Fruit fly (Drosophila melanogaster) whole organism, embryonic: ENCODE results near the gene CG43339.

Experiments used
- ATbp ChIP-seq: fragments of 200-800 bp; sonication (Bioruptor generic); optimal IDR thresholded peaks from 2 replicates; lab custom pipeline; 2017; ENCODE audit warnings: missing biosample characterization, mild to moderate bottlenecking, missing genetic modification characterization, missing genetic modification reagents
- C15 ChIP-seq: fragments of 200-800 bp; sonication (Bioruptor generic); IDR thresholded peaks from 3 replicates; pipeline ENCODE4 v1.3.6; 2022; ENCODE audit warnings: missing biosample characterization, missing genetic modification characterization
- CG10209 ChIP-seq: fragments of 200-800 bp; sonication (Bioruptor generic); optimal IDR thresholded peaks from 3 replicates; lab custom pipeline; 2017; ENCODE audit warnings: missing biosample characterization, mild to moderate bottlenecking, missing genetic modification characterization, missing genetic modification reagents
- CG12219 ChIP-seq: fragments of 200-800 bp; sonication (Bioruptor generic); optimal IDR thresholded peaks from 3 replicates; lab custom pipeline; 2018; ENCODE audit warnings: missing biosample characterization, mild to moderate bottlenecking, missing genetic modification characterization
- CG12942 ChIP-seq: fragments of 200-800 bp; sonication (Bioruptor generic); optimal IDR thresholded peaks from 3 replicates; lab custom pipeline; 2016; ENCODE audit warnings: missing biosample characterization, missing genetic modification characterization
- CG17361 ChIP-seq: fragments of 200-800 bp; sonication (Bioruptor generic); IDR thresholded peaks from 3 replicates; pipeline ENCODE4 v1.3.6; 2022; ENCODE audit warnings: missing biosample characterization, missing genetic modification characterization
- CG17612 ChIP-seq: fragments of 200-800 bp; sonication (Bioruptor generic); IDR thresholded peaks from 2 replicates; pipeline ENCODE4 v1.3.6; 2022; ENCODE audit warnings: missing biosample characterization, missing genetic modification characterization
- CG1792 ChIP-seq: fragments of 200-800 bp; sonication (Bioruptor generic); optimal IDR thresholded peaks from 2 replicates; lab custom pipeline; 2016; ENCODE audit warnings: missing biosample characterization, missing genetic modification characterization
- CG30020 ChIP-seq: fragments of 200-800 bp; optimal IDR thresholded peaks from 2 replicates; lab custom pipeline; 2019; ENCODE audit warnings: missing biosample characterization, mild to moderate bottlenecking, missing genetic modification characterization, moderate library complexity
- CG31441 ChIP-seq: fragments of 200-800 bp; sonication (Bioruptor generic); IDR thresholded peaks from 2 replicates; pipeline ENCODE4 v1.3.6; 2022; ENCODE audit warnings: missing biosample characterization, missing genetic modification characterization
- CG33557 ChIP-seq: fragments of 200-800 bp; sonication (Bioruptor generic); optimal IDR thresholded peaks from 2 replicates; lab custom pipeline; 2019; ENCODE audit warnings: missing biosample characterization, mild to moderate bottlenecking, missing genetic modification characterization, moderate library complexity
- CG6654 ChIP-seq: fragments of 200-800 bp; sonication (Bioruptor generic); optimal IDR thresholded peaks from 2 replicates; lab custom pipeline; 2017; ENCODE audit warnings: missing biosample characterization, mild to moderate bottlenecking, missing genetic modification characterization
- CG7987 ChIP-seq: fragments of 200-800 bp; sonication (Bioruptor generic); optimal IDR thresholded peaks from 2 replicates; lab custom pipeline; 2018; ENCODE audit warnings: missing biosample characterization, mild to moderate bottlenecking, missing genetic modification characterization, moderate library complexity
- CG8924 ChIP-seq: fragments of 200-800 bp; optimal IDR thresholded peaks from 3 replicates; lab custom pipeline; 2019; ENCODE audit warnings: missing biosample characterization, mild to moderate bottlenecking, missing genetic modification characterization, moderate library complexity
- CkIIα-i1 ChIP-seq: fragments of 200-800 bp; sonication (Bioruptor generic); IDR thresholded peaks from 2 replicates; pipeline ENCODE4 v1.3.6; 2022; ENCODE audit warnings: missing biosample characterization, missing genetic modification characterization
- CoRest ChIP-seq: fragments of 200-800 bp; sonication (Bioruptor generic); optimal IDR thresholded peaks from 3 replicates; lab custom pipeline; 2018; ENCODE audit warnings: missing biosample characterization, mild to moderate bottlenecking, missing genetic modification characterization, moderate library complexity
- ERR ChIP-seq: fragments of 200-800 bp; sonication (Bioruptor generic); optimal IDR thresholded peaks from 2 replicates; lab custom pipeline; 2016; ENCODE audit warnings: missing biosample characterization, missing genetic modification characterization
- Fer2 ChIP-seq: fragments of 200-800 bp; sonication (Bioruptor generic); optimal IDR thresholded peaks from 2 replicates; lab custom pipeline; 2018; ENCODE audit warnings: missing biosample characterization, mild to moderate bottlenecking, missing genetic modification characterization, moderate library complexity
- HLH54F ChIP-seq: fragments of 200-800 bp; sonication (Bioruptor generic); optimal IDR thresholded peaks from 3 replicates; lab custom pipeline; 2016; ENCODE audit warnings: missing biosample characterization, missing genetic modification characterization
- Hr51 ChIP-seq, 2 experiments: fragments of 200-800 bp; sonication (Bioruptor generic); optimal IDR thresholded peaks; 2 replicates in 1 of 2; 3 replicates in 1 of 2; lab custom pipeline; 2016 to 2018; ENCODE audit warnings: missing biosample characterization in 2 of 2, missing genetic modification characterization in 2 of 2, mild to moderate bottlenecking in 1 of 2, moderate library complexity in 1 of 2
- MESR4 ChIP-seq: fragments of 200-800 bp; sonication (Bioruptor generic); optimal IDR thresholded peaks from 2 replicates; lab custom pipeline; 2018; ENCODE audit warnings: missing biosample characterization, mild to moderate bottlenecking, missing genetic modification characterization, moderate library complexity
- Med ChIP-seq: fragments of 200-800 bp; sonication (Bioruptor generic); peaks from one replicate; lab custom pipeline; 2016; ENCODE audit warnings: missing biosample characterization, missing genetic modification characterization, mild to moderate bottlenecking, inconsistent platforms, moderate library complexity
- Oli ChIP-seq: fragments of 200-800 bp; sonication (Bioruptor generic); optimal IDR thresholded peaks from 2 replicates; lab custom pipeline; 2018; ENCODE audit warnings: missing biosample characterization, mild to moderate bottlenecking, missing genetic modification characterization, moderate library complexity
- Optix ChIP-seq: fragments of 200-800 bp; sonication (Bioruptor generic); IDR thresholded peaks from 3 replicates; pipeline ENCODE4 v1.3.6; 2022; ENCODE audit warnings: missing biosample characterization, missing genetic modification characterization
- Side ChIP-seq: fragments of 200-800 bp; sonication (Bioruptor generic); optimal IDR thresholded peaks from 2 replicates; lab custom pipeline; 2016; ENCODE audit warnings: missing biosample characterization, missing genetic modification characterization
- Six4 ChIP-seq: fragments of 200-800 bp; sonication (Bioruptor generic); optimal IDR thresholded peaks from 2 replicates; lab custom pipeline; 2016; ENCODE audit warnings: missing biosample characterization, missing genetic modification characterization
- Spps ChIP-seq: fragments of 200-800 bp; sonication (Bioruptor generic); optimal IDR thresholded peaks from 2 replicates; lab custom pipeline; 2018; ENCODE audit warnings: missing biosample characterization, mild to moderate bottlenecking, missing genetic modification characterization
- Trl ChIP-seq, 3 experiments: fragments of >200 bp in 2 of 3; fragments of 200-800 bp in 1 of 3; sonication (Bioruptor generic) in 1 of 3; optimal IDR thresholded peaks; 2 replicates in 1 of 3; 3 replicates in 2 of 3; lab custom pipeline; 2016 to 2017; ENCODE audit warnings: missing biosample characterization in 1 of 3, missing genetic modification characterization in 1 of 3
- YL-1 ChIP-seq: fragments of 200-800 bp; sonication (Bioruptor generic); optimal IDR thresholded peaks from 3 replicates; lab custom pipeline; 2017; ENCODE audit warnings: missing biosample characterization, mild to moderate bottlenecking, missing genetic modification characterization
- ap ChIP-seq: fragments of 200-800 bp; sonication (Bioruptor generic); IDR thresholded peaks from 2 replicates; pipeline ENCODE4 v1.3.6; 2022; ENCODE audit warnings: missing biosample characterization, missing genetic modification characterization
- ato ChIP-seq: fragments of 200-800 bp; sonication (Bioruptor generic); IDR thresholded peaks from 2 replicates; pipeline ENCODE4 v1.3.6; 2022; ENCODE audit warnings: missing biosample characterization, missing genetic modification characterization; ENCODE audit not compliant: partially characterized antibody
- az2 ChIP-seq: fragments of 200-800 bp; sonication (Bioruptor generic); optimal IDR thresholded peaks from 3 replicates; lab custom pipeline; 2016; ENCODE audit warnings: missing biosample characterization, missing genetic modification characterization
- btn ChIP-seq: fragments of 200-800 bp; sonication (Bioruptor generic); optimal IDR thresholded peaks from 2 replicates; lab custom pipeline; 2016; ENCODE audit warnings: missing biosample characterization, missing genetic modification characterization
- cad ChIP-seq: fragments of >200 bp; optimal IDR thresholded peaks from 2 replicates; lab custom pipeline; 2017; ENCODE audit warnings: missing biosample characterization, missing genetic modification characterization
- fd96Cb ChIP-seq: fragments of 200-800 bp; sonication (Bioruptor generic); optimal IDR thresholded peaks from 2 replicates; lab custom pipeline; 2018; ENCODE audit warnings: missing biosample characterization, mild to moderate bottlenecking, missing genetic modification characterization, moderate library complexity
- gro ChIP-seq: fragments of 200-800 bp; sonication (Bioruptor generic); optimal IDR thresholded peaks from 2 replicates; lab custom pipeline; 2016; ENCODE audit warnings: missing biosample characterization, missing genetic modification characterization
- gsb ChIP-seq: fragments of 200-800 bp; sonication (Bioruptor generic); IDR thresholded peaks from 2 replicates; pipeline ENCODE4 v1.3.6; 2022; ENCODE audit warnings: missing biosample characterization, missing genetic modification characterization
- insv ChIP-seq, 2 experiments: fragments of 200-800 bp; sonication (Bioruptor generic); optimal IDR thresholded peaks; 3 replicates each; lab custom pipeline; 2016 to 2018; ENCODE audit warnings: missing biosample characterization in 2 of 2, missing genetic modification characterization in 2 of 2
- inv ChIP-seq: fragments of 200-800 bp; sonication (Bioruptor generic); IDR thresholded peaks from 2 replicates; pipeline ENCODE4 v1.3.6; 2022; ENCODE audit warnings: missing biosample characterization, missing genetic modification characterization; ENCODE audit not compliant: partially characterized antibody
- jumu ChIP-seq: fragments of 200-800 bp; sonication (Bioruptor generic); optimal IDR thresholded peaks from 3 replicates; lab custom pipeline; 2016; ENCODE audit warnings: missing biosample characterization, missing genetic modification characterization
- kay ChIP-seq: fragments of 200-800 bp; sonication (Bioruptor generic); optimal IDR thresholded peaks from 2 replicates; lab custom pipeline; 2016; ENCODE audit warnings: missing biosample characterization, missing genetic modification characterization
- lilli ChIP-seq: fragments of 200-800 bp; sonication (Bioruptor generic); optimal IDR thresholded peaks from 3 replicates; lab custom pipeline; 2016; ENCODE audit warnings: missing biosample characterization, missing genetic modification characterization
- nerfin-1 ChIP-seq: fragments of 200-800 bp; sonication (Bioruptor generic); optimal IDR thresholded peaks from 3 replicates; lab custom pipeline; 2019; ENCODE audit warnings: missing biosample characterization, mild to moderate bottlenecking, missing genetic modification characterization, moderate library complexity
- onecut ChIP-seq: fragments of 200-800 bp; sonication (Bioruptor generic); IDR thresholded peaks from 2 replicates; pipeline ENCODE4 v1.3.6; 2022; ENCODE audit warnings: missing biosample characterization, missing genetic modification characterization
- scrt ChIP-seq: fragments of 200-800 bp; sonication (Bioruptor generic); optimal IDR thresholded peaks from 2 replicates; lab custom pipeline; 2018; ENCODE audit warnings: missing biosample characterization, mild to moderate bottlenecking, missing genetic modification characterization, moderate library complexity
- sisA ChIP-seq: fragments of 200-800 bp; sonication (Bioruptor generic); IDR thresholded peaks from 2 replicates; pipeline ENCODE4 v1.3.6; 2022; ENCODE audit warnings: missing biosample characterization, missing genetic modification characterization
- slp2 ChIP-seq: fragments of 200-800 bp; sonication (Bioruptor generic); optimal IDR thresholded peaks from 2 replicates; lab custom pipeline; 2016; ENCODE audit warnings: missing biosample characterization, missing genetic modification characterization
- so ChIP-seq: fragments of 200-800 bp; sonication (Bioruptor generic); IDR thresholded peaks from 3 replicates; pipeline ENCODE4 v1.3.6; 2022; ENCODE audit warnings: missing biosample characterization, missing genetic modification characterization
- tna ChIP-seq: fragments of 200-800 bp; sonication (Bioruptor generic); IDR thresholded peaks from 2 replicates; pipeline ENCODE4 v1.3.6; 2022; ENCODE audit warnings: missing biosample characterization, missing genetic modification characterization; ENCODE audit not compliant: partially characterized antibody
- zfh2 ChIP-seq: fragments of 200-800 bp; sonication (Bioruptor generic); optimal IDR thresholded peaks from 2 replicates; lab custom pipeline; 2016; ENCODE audit warnings: missing biosample characterization, missing genetic modification characterization

CG43339 gene

dm6 chr2L:18695404-18695804 lies 22.3 kb upstream of the CG43339 start, which contains the start of the genes CG10383 and CG10338 (continued):
- TF ChIP-seq ato (no peak), HLH54F (GFP tag; lab: Kevin White, UChicago) (peak; percentile 91), fd96Cb (tag; lab: Kevin White, UChicago) (peak; percentile 70), Six4 (GFP tag; lab: Kevin White, UChicago) (peak; percentile 75), onecut (peak; percentile 61), CG17612 (GFP tag; lab: Robert Waterston, UW) (peak; percentile 75), tna (GFP tag; lab: Robert Waterston, UW) (no peak), ERR (GFP tag; lab: Kevin White, UChicago) (peak; percentile 91), Optix (GFP tag; lab: Robert Waterston, UW) (peak; percentile 88), gsb (GFP tag; lab: Robert Waterston, UW) (peak; percentile 70), CG31441 (GFP tag; lab: Robert Waterston, UW) (peak; percentile 71), Med (GFP tag; lab: Kevin White, UChicago) (peak; percentile 99), inv (GFP tag; lab: Robert Waterston, UW) (no peak), CoRest (tag; lab: Kevin White, UChicago) (peak; percentile 81), gro (GFP tag; lab: Kevin White, UChicago) (peak; percentile 87), CkIIα-i1 (GFP tag; lab: Robert Waterston, UW) (no peak), ATbp (GFP tag; lab: Kevin White, UChicago) (peak; percentile 72), Side (GFP tag; lab: Kevin White, UChicago) (peak; percentile 90), CG17361 (peak; percentile 65; the same call in 2 of the 3 replicates), CG1792 (GFP tag; lab: Kevin White, UChicago) (peak; percentile 82), insv (GFP tag; optimal IDR thresholded peaks at IDR 0.05; lab: Kevin White, UChicago) (peak in 1 of 2 experiments; percentile 43), jumu (GFP tag; lab: Kevin White, UChicago) (peak; percentile 94), C15 (GFP tag; lab: Robert Waterston, UW) (peak; percentile 65; the same call in 2 of the 3 replicates), nerfin-1 (tag; lab: Kevin White, UChicago) (peak; percentile 57), scrt (GFP tag; lab: Kevin White, UChicago) (peak; percentile 72), CG30020 (tag; lab: Kevin White, UChicago) (peak; percentile 44), CG12942 (GFP tag; lab: Kevin White, UChicago) (peak; percentile 79), kay (GFP tag; lab: Kevin White, UChicago) (peak; percentile 78), cad (GFP tag; lab: Kevin White, UChicago) (no peak), MESR4 (GFP tag; lab: Kevin White, UChicago) (peak; percentile 55), slp2 (GFP tag; lab: Kevin White, UChicago) (peak; percentile 85), sisA (GFP tag; lab: Robert Waterston, UW) (peak; percentile 88), Hr51 (GFP tag; optimal IDR thresholded peaks at IDR 0.05; lab: Kevin White, UChicago) (peak; percentile 80 to 85), Fer2 (tag; lab: Kevin White, UChicago) (peak; percentile 47), Trl (optimal IDR thresholded peaks at IDR 0.05; lab: Kevin White, UChicago) (no peak), Trl (GFP tag; optimal IDR thresholded peaks at IDR 0.05; lab: Kevin White, UChicago) (peak; percentile 94), CG8924 (tag; lab: Kevin White, UChicago) (peak; percentile 75), Spps (tag; lab: Kevin White, UChicago) (peak; percentile 37), Oli (tag; lab: Kevin White, UChicago) (peak; percentile 73), az2 (GFP tag; lab: Kevin White, UChicago) (peak; percentile 83), YL-1 (GFP tag; lab: Kevin White, UChicago) (peak; percentile 80), CG12219 (peak; percentile 62), so (peak; percentile 67; the same call in 1 of the 3 replicates), btn (peak; percentile 25), lilli (GFP tag; lab: Kevin White, UChicago) (peak; percentile 95), CG33557 (GFP tag; lab: Kevin White, UChicago) (peak; percentile 49), CG7987 (peak; percentile 41), CG10209 (peak; percentile 78), CG6654 (GFP tag; lab: Kevin White, UChicago) (peak; percentile 25), zfh2 (GFP tag; lab: Kevin White, UChicago) (peak; percentile 95), ap (GFP tag; lab: Robert Waterston, UW) (peak; percentile 74)
